Fruit fly (Drosophila melanogaster): Measurements from ENCODE around the gene CG17075.
A peak's percentile ranks its signal among the peaks of the same experiment; 100 is the strongest.

The CG17075 gene

DNA sequence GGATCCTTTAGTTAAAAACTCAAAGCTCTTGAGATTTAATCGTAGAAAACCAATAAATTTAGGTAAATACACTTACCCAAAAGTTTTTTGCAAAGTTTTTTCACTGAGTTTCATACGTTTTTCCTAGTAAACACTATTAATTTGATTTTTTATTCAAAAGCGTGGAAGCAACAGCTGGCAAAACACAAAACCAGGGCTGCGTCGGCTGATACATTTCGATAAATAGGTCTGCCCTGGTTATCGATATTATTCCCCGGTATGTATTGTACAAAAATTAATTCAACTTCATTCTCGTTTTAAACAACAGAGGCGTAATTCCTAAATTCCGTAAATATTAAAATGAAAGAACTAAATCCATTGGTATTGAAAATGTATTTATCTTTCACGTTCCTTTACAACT is 4.2 kb upstream of the CG17075 start, which contains the start of gene Dus1 (continued):
- TF ChIP-seq nmo (GFP tag; optimal IDR thresholded peaks at IDR 0.05) (peak; percentile 2), tll (GFP tag; optimal IDR thresholded peaks at IDR 0.05) (no peak), CG15514 (GFP tag; optimal IDR thresholded peaks at IDR 0.05) (peak; percentile 41), CG7271 (tag; optimal IDR thresholded peaks at IDR 0.05) (peak; percentile 25), sob (GFP tag; IDR thresholded peaks at IDR 0.05) (peak; percentile 20; the same call in 1 of the 2 replicates), wdn (GFP tag; IDR thresholded peaks at IDR 0.05) (no peak), CG12659 (GFP tag; optimal IDR thresholded peaks at IDR 0.05) (peak; percentile 46), lov (optimal IDR thresholded peaks at IDR 0.05) (no peak), lov (GFP tag; IDR thresholded peaks at IDR 0.05) (no peak), CG11560 (tag; IDR thresholded peaks at IDR 0.05) (no peak), CG4282 (GFP tag; optimal IDR thresholded peaks at IDR 0.05) (no peak), pan (optimal IDR thresholded peaks at IDR 0.05) (no peak), pan (GFP tag; optimal IDR thresholded peaks at IDR 0.05 in 1 of 2, IDR thresholded peaks at IDR 0.05 in 1 of 2) (no peak), CG1603 (tag; optimal IDR thresholded peaks at IDR 0.05) (peak; percentile 59), MESR4 (GFP tag; optimal IDR thresholded peaks at IDR 0.05) (peak; percentile 66), CG4404 (GFP tag; IDR thresholded peaks at IDR 0.05) (no peak), Ssrp (tag; optimal IDR thresholded peaks at IDR 0.05) (no peak), CG2712 (tag; optimal IDR thresholded peaks at IDR 0.05) (peak; percentile 15), CG18599 (GFP tag; optimal IDR thresholded peaks at IDR 0.05) (no peak), sna (GFP tag; IDR thresholded peaks at IDR 0.05; ENCODE audit: partially characterized antibody) (0 out of 2 replicates have a peak, but pooled peaks have one; percentile 55), GATAe (GFP tag; conservative IDR thresholded peaks at IDR 0.05) (no peak), CG13123 (GFP tag; optimal IDR thresholded peaks at IDR 0.05) (no peak), sqz (GFP tag; optimal IDR thresholded peaks at IDR 0.05) (no peak), CG8924 (tag; optimal IDR thresholded peaks at IDR 0.05) (peak; percentile 24), her (GFP tag; optimal IDR thresholded peaks at IDR 0.05) (no peak), Mad (GFP tag; optimal IDR thresholded peaks at IDR 0.05) (no peak), hkb (optimal IDR thresholded peaks at IDR 0.05) (no peak), hkb (GFP tag; IDR thresholded peaks at IDR 0.05) (no peak), C15 (GFP tag; IDR thresholded peaks at IDR 0.05) (no peak), Dll (GFP tag; IDR thresholded peaks at IDR 0.05; ENCODE audit: partially characterized antibody) (peak; percentile 74), lola (GFP tag; optimal IDR thresholded peaks at IDR 0.05) (no peak), CG14710 (tag; optimal IDR thresholded peaks at IDR 0.05) (peak; percentile 54), Sry-δ (GFP tag; optimal IDR thresholded peaks at IDR 0.05) (peak; percentile 60), Lhr (GFP tag; optimal IDR thresholded peaks at IDR 0.05) (no peak), vnd (GFP tag; IDR thresholded peaks at IDR 0.05; ENCODE audit: partially characterized antibody) (peak; percentile 50; the same call in 2 of the 3 replicates), ttk (GFP tag; IDR thresholded peaks at IDR 0.05) (no peak), CG9932 (GFP tag; IDR thresholded peaks at IDR 0.05) (peak; percentile 11; the same call in 1 of the 2 replicates), az2 (GFP tag; optimal IDR thresholded peaks at IDR 0.05) (no peak), sug (tag; optimal IDR thresholded peaks at IDR 0.05) (peak; percentile 14), Sry-β (GFP tag; optimal IDR thresholded peaks at IDR 0.05) (peak; percentile 51), p53 (GFP tag; optimal IDR thresholded peaks at IDR 0.05) (no peak), fu2 (GFP tag; optimal IDR thresholded peaks at IDR 0.05) (no peak), danr (GFP tag; IDR thresholded peaks at IDR 0.05) (no peak), inv (GFP tag; IDR thresholded peaks at IDR 0.05; ENCODE audit: partially characterized antibody) (peak; percentile 52), CG9437 (GFP tag; optimal IDR thresholded peaks at IDR 0.05) (no peak), stwl (tag; optimal IDR thresholded peaks at IDR 0.05) (peak; percentile 92), knrl (GFP tag; IDR thresholded peaks at IDR 0.05; ENCODE audit: partially characterized antibody) (peak; percentile 42; the same call in 1 of the 3 replicates), Fer1 (GFP tag; optimal IDR thresholded peaks at IDR 0.05) (peak; percentile 48), jigr1 (GFP tag; IDR thresholded peaks at IDR 0.05) (no peak), Stat92E (GFP tag; optimal IDR thresholded peaks at IDR 0.05) (peak in 1 of 3 experiments; percentile 64)
